Worm (Caenorhabditis elegans): ENCODE results near the gene F55G7.3.

The F55G7.3 gene

ce11 chrX:11965163-11965562 lies 23.3 kb upstream of the F55G7.3 start:
- TF ChIP-seq ztf-11 (tag; optimal IDR thresholded peaks at IDR 0.05) (no peak), elt-2 (tag; optimal IDR thresholded peaks at IDR 0.05) (no peak), fkh-8 (tag; optimal IDR thresholded peaks at IDR 0.05) (no peak), zip-4 (GFP tag; optimal IDR thresholded peaks at IDR 0.05) (no peak), elt-3 (tag; optimal IDR thresholded peaks at IDR 0.05) (peak in 2 of 6 experiments; percentile 22 to 81), grh-1 (GFP tag; IDR thresholded peaks at IDR 0.05) (peak; percentile 65; the same call in 1 of the 2 replicates), nhr-71 (tag; optimal IDR thresholded peaks at IDR 0.05) (peak; percentile 13), tlp-1 (tag; optimal IDR thresholded peaks at IDR 0.05) (no peak), nhr-77 (tag; optimal IDR thresholded peaks at IDR 0.05) (no peak), ztf-4 (tag; optimal IDR thresholded peaks at IDR 0.05) (no peak), nhr-19 (GFP tag; conservative IDR thresholded peaks at IDR 0.05) (peak; percentile 10), mep-1 (tag; optimal IDR thresholded peaks at IDR 0.05) (no peak), mdl-1 (tag; optimal IDR thresholded peaks at IDR 0.05) (peak in 1 of 2 experiments; percentile 1), sptf-1 (tag; optimal IDR thresholded peaks at IDR 0.05) (no peak), lin-35 (GFP tag; optimal IDR thresholded peaks at IDR 0.05) (peak in 1 of 2 experiments; percentile 40), snu-23 (GFP tag; optimal IDR thresholded peaks at IDR 0.05) (peak; percentile 13), nhr-20 (tag; optimal IDR thresholded peaks at IDR 0.05) (peak; percentile 64), ceh-82 (tag; optimal IDR thresholded peaks at IDR 0.05) (no peak), ceh-8 (GFP tag; optimal IDR thresholded peaks at IDR 0.05) (no peak), ets-5 (GFP tag; IDR thresholded peaks at IDR 0.05) (no peak), fos-1 (tag; optimal IDR thresholded peaks at IDR 0.05) (no peak), fkh-10 (GFP tag; optimal IDR thresholded peaks at IDR 0.05) (no peak), isw-1 (GFP tag; IDR thresholded peaks at IDR 0.05) (no peak), nhr-85 (tag) (peak; percentile 84), lin-14 (GFP tag; optimal IDR thresholded peaks at IDR 0.05) (peak; percentile 53), sox-4 (tag; optimal IDR thresholded peaks at IDR 0.05) (no peak), mef-2 (tag; optimal IDR thresholded peaks at IDR 0.05) (no peak), tbx-2 (tag; optimal IDR thresholded peaks at IDR 0.05) (peak; percentile 24), hpl-2 (GFP tag; optimal IDR thresholded peaks at IDR 0.05) (no peak)

DNA sequence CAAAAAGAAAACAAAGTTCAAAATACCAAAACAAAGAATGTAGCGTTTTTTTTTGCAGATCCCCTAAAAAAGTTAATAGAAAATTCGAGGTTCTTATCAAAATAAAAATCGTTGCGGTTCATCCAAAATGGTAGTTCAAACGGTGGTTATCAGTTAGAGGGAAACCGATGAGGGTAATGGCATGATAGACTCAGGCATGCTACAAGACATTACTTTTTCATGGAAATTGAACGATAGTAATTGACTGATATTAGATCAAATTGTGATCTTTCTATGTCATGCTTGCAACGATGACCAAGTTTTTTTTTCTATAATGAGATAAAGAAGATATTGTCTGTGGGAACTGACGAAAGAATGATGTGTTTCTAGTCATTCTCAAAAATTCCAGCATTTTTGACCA lies 22.7 kb upstream of the F55G7.3 start:
- TF ChIP-seq elt-2 (tag; optimal IDR thresholded peaks at IDR 0.05) (peak; percentile 67), nhr-19 (GFP tag; conservative IDR thresholded peaks at IDR 0.05) (peak; percentile 3; the same call in 1 of the 2 replicates), pqm-1 (tag; optimal IDR thresholded peaks at IDR 0.05) (peak; percentile 55), nhr-71 (tag; optimal IDR thresholded peaks at IDR 0.05) (peak; percentile 38), ets-5 (GFP tag; IDR thresholded peaks at IDR 0.05) (no peak), nhr-28 (tag; optimal IDR thresholded peaks at IDR 0.05) (no peak), elt-3 (tag; optimal IDR thresholded peaks at IDR 0.05) (peak in 5 of 6 experiments; percentile 14 to 93 (median 86)), lin-14 (GFP tag; optimal IDR thresholded peaks at IDR 0.05) (peak; percentile 47), lsy-2 (tag; optimal IDR thresholded peaks at IDR 0.05) (peak in 1 of 2 experiments; percentile 2), tlp-1 (tag; optimal IDR thresholded peaks at IDR 0.05) (no peak)

DNA sequence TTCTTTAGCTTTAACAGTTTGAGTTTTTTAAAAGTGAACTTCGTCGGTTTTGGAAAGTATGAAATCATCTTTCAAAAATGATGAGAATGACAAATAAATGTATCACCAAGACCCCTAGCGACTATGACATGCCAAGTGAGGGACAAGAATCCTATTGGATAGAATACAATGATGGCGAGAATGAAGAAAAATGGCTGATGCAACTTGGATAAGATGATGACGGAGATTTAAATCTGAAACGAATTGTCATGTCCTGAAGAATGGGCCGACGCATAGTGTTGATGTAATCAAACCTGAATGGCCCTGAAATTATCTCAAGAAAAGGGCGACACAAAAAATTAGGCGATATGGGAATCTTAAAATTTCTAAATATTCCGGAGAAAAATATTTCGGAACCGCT lies 21.8 kb upstream of the F55G7.3 start:
- peak; percentile 12 for TF ChIP-seq nhr-71 (tag; optimal IDR thresholded peaks at IDR 0.05)
- peak; percentile 10; the same call in 1 of the 2 replicates for TF ChIP-seq grh-1 (GFP tag; IDR thresholded peaks at IDR 0.05)
- peak; percentile 40 for TF ChIP-seq lin-14 (GFP tag; optimal IDR thresholded peaks at IDR 0.05)
- TF ChIP-seq nhr-84 (tag; optimal IDR thresholded peaks at IDR 0.05) = no peak
- peak; percentile 76 for TF ChIP-seq nhr-85 (tag)
- TF ChIP-seq snu-23 (GFP tag; optimal IDR thresholded peaks at IDR 0.05) = peak; percentile 25
- no peak for TF ChIP-seq nhr-28 (tag; optimal IDR thresholded peaks at IDR 0.05)
- peak; percentile 10 for TF ChIP-seq skn-1 (tag; optimal IDR thresholded peaks at IDR 0.05)

DNA sequence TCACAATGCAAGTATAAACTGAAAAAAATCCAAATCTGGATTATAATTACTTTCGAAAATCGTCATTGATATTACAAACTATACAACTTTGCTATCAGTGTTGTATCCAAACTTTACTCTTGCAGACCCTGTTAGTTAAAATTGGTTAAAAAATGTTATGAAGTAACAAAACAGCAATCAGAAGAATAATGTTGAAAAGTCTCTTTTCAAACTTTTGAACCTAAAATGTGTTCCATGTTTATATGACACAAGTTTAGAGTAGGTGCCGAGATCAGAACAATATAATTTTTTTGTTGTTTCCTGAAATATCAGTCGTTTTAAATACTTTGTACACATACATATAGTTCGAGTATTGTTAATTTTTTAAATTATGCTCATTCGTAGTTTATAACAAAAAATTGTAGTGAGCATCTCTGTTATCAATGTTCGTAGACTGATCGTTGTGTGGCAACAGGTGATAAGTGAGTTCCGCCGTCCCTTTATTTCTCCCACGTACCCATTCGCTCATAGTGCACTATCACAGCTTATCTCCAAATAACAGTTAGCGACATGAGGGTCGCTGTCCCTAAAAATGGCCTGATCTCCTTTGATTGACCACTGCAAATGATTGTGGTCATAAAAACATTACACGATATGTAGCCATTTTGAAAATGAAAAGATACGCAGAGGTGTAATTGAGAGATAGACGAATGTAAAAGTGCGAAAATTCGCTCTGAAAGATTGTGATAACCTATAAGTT lies 20.4 kb upstream of the F55G7.3 start:
- TF ChIP-seq lir-3 (tag; optimal IDR thresholded peaks at IDR 0.05; ENCODE audit: poor library complexity) (no peak), nhr-237 (tag; optimal IDR thresholded peaks at IDR 0.05) (no peak), nhr-90 (tag; optimal IDR thresholded peaks at IDR 0.05; ENCODE audit: poor library complexity) (no peak), elt-2 (tag; optimal IDR thresholded peaks at IDR 0.05) (peak; percentile 81), nhr-85 (tag) (peak; percentile 58), hpl-2 (GFP tag; optimal IDR thresholded peaks at IDR 0.05) (no peak), elt-3 (tag; optimal IDR thresholded peaks at IDR 0.05) (peak in 3 of 6 experiments; percentile 38 to 62 (median 60)), blmp-1 (tag; optimal IDR thresholded peaks at IDR 0.05) (peak; percentile 37)
